Fruit fly (Drosophila melanogaster) whole organism, wandering third instar larva: ENCODE data around the gene RhoGAP71E.

Source experiments
- Hr78 ChIP-seq: fragments of >200 bp; optimal IDR thresholded peaks from 2 replicates; lab custom pipeline; 2017; ENCODE audit warnings: missing biosample characterization, missing genetic modification characterization
- br ChIP-seq: fragments of 200-800 bp; sonication (Bioruptor generic); optimal IDR thresholded peaks from 2 replicates; lab custom pipeline; 2016; ENCODE audit warnings: missing biosample characterization, missing genetic modification characterization
- woc ChIP-seq: sonication (Bioruptor generic); optimal IDR thresholded peaks from 2 replicates; lab custom pipeline; 2016; ENCODE audit warnings: missing biosample characterization, mild to moderate bottlenecking, missing genetic modification characterization

DNA sequence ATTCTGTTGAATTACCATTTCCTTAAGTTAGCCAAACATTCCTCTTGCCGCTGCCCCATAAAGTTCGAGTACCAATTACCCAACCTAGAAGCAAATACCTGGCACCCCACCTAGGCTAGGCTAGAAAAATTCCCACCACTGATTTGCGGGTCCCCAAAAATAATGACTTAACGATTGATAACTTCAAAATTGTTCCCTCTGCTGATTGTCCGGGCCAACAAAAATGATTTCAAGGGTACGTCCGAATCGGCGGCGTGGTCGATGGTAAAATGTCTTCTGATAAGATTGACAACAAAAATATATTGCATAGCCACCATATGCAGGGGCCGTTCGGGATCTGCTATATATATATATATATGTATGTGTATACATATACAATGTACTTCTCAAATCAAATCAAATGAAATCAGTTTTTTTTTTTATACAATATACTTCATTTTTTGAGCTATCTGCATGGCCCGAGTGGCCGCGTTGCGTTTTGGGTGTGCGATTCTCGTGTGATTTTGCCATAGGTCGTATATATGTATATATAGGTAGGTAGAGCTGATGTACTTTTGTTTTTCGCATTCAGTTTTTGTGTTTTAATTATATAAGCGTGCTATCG lies 41.4 kb upstream of the RhoGAP71E start:
- no peak for TF ChIP-seq Hr78 (GFP tag; lab: Kevin White, UChicago)
- no peak for TF ChIP-seq woc (GFP tag; lab: Kevin White, UChicago)
- peak; percentile 38 for TF ChIP-seq br (GFP tag; lab: Kevin White, UChicago)
